Fruit fly (Drosophila melanogaster): ENCODE results near the gene CG15576.

Gene CG15576

DNA sequence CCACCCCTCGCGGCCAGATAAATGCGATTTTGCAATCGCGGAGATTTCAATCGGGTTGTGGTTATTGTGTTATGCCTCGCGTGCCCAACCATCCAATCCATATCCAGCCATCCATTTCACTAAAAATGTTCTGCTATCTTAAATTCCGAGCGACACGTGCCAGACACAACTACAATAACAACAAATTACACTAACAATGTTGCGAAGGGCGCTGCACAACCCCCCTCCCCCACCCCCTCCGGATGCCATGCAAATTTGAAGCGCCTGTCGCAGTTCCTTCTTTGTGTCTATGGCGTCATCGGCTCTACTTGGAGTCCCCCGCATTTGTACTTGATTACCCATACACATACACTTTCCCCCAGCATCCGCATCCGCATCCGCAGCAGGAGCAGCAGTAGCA is 12.7 kb upstream of the CG15576 start:
- TF ChIP-seq Med (GFP tag) (peak; percentile 56), CG2712 (tag; optimal IDR thresholded peaks at IDR 0.05) (no peak), CG12236 (GFP tag; optimal IDR thresholded peaks at IDR 0.05) (no peak), Hey (tag; optimal IDR thresholded peaks at IDR 0.05) (peak; percentile 92), CG9215 (GFP tag; IDR thresholded peaks at IDR 0.05) (no peak), CG8290 (GFP tag; optimal IDR thresholded peaks at IDR 0.05) (no peak), CG8290 (tag; optimal IDR thresholded peaks at IDR 0.05) (no peak), ro (GFP tag; IDR thresholded peaks at IDR 0.05) (no peak), NK7.1 (GFP tag; optimal IDR thresholded peaks at IDR 0.05) (no peak), CG2678 (tag; optimal IDR thresholded peaks at IDR 0.05) (no peak), H2.0 (GFP tag; IDR thresholded peaks at IDR 0.05) (no peak), NFAT (GFP tag; IDR thresholded peaks at IDR 0.05) (no peak), CG9437 (GFP tag; optimal IDR thresholded peaks at IDR 0.05) (no peak), Hr39 (optimal IDR thresholded peaks at IDR 0.05) (no peak), HLH3B (GFP tag; IDR thresholded peaks at IDR 0.05) (no peak), CG1647 (GFP tag; optimal IDR thresholded peaks at IDR 0.05) (no peak), abd-A (tag; optimal IDR thresholded peaks at IDR 0.05) (peak; percentile 23), HLHmδ (GFP tag; optimal IDR thresholded peaks at IDR 0.05) (no peak), CG30431 (GFP tag; optimal IDR thresholded peaks at IDR 0.05) (no peak)

DNA sequence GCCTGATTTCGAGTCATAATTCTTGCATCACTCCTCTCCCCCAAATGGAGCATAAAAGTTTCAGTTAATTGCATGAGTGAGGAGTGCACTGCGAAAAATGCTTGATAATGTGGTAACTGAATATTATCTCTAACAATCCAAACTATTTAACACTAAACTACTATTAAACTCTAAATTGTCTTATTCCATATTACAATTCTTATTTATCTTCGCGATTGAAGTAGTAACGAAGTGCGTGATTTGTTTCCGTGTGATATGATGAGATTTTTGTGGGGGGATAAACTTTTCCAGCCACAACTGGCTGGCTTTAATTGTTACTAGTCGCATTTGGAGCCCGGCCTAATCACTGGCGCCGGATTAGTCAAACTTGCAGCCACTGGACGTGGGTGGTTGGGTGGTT is 11.7 kb upstream of the CG15576 start:
- TF ChIP-seq sens (GFP tag), result peak; percentile 60
- peak; percentile 22 for TF ChIP-seq CG11504 (tag; optimal IDR thresholded peaks at IDR 0.05)
- no peak for TF ChIP-seq sisA (GFP tag; IDR thresholded peaks at IDR 0.05)
- peak; percentile 39 for TF ChIP-seq gem (tag; optimal IDR thresholded peaks at IDR 0.05)
- 0 out of 2 replicates have a peak, but pooled peaks have one; percentile 23 for TF ChIP-seq Ptx1 (GFP tag; IDR thresholded peaks at IDR 0.05)
- TF ChIP-seq dmrt99B (tag; optimal IDR thresholded peaks at IDR 0.05), result peak; percentile 38
- TF ChIP-seq BtbVII (GFP tag; optimal IDR thresholded peaks at IDR 0.05), result no peak
- TF ChIP-seq Med (GFP tag), result peak; percentile 61
- TF ChIP-seq CG1603 (tag; optimal IDR thresholded peaks at IDR 0.05), result peak; percentile 34
- TF ChIP-seq CG7839 (tag; optimal IDR thresholded peaks at IDR 0.05), result peak; percentile 4
- peak; percentile 8 for TF ChIP-seq CG18599 (GFP tag; optimal IDR thresholded peaks at IDR 0.05)
- TF ChIP-seq Drgx (GFP tag; IDR thresholded peaks at IDR 0.05), result peak; percentile 70; the same call in 1 of the 2 replicates
- TF ChIP-seq grn (GFP tag; optimal IDR thresholded peaks at IDR 0.05), result no peak
- TF ChIP-seq Hr51 (GFP tag; optimal IDR thresholded peaks at IDR 0.05), result peak in 1 of 2 experiments; percentile 30
- no peak for TF ChIP-seq odd (GFP tag; optimal IDR thresholded peaks at IDR 0.05)
- TF ChIP-seq row (GFP tag; IDR thresholded peaks at IDR 0.05), result peak; percentile 37
- TF ChIP-seq Poxn (GFP tag; IDR thresholded peaks at IDR 0.05), result no peak
- peak; percentile 19 for TF ChIP-seq Sox102F (GFP tag; optimal IDR thresholded peaks at IDR 0.05)
- no peak for TF ChIP-seq CG8290 (GFP tag; optimal IDR thresholded peaks at IDR 0.05)
- TF ChIP-seq CG8290 (tag; optimal IDR thresholded peaks at IDR 0.05), result peak in 1 of 2 experiments; percentile 25
- TF ChIP-seq CG2678 (tag; optimal IDR thresholded peaks at IDR 0.05), result peak; percentile 5
- TF ChIP-seq CG31441 (GFP tag; IDR thresholded peaks at IDR 0.05), result no peak
- peak; percentile 12 for TF ChIP-seq unpg (GFP tag; optimal IDR thresholded peaks at IDR 0.05)

DNA sequence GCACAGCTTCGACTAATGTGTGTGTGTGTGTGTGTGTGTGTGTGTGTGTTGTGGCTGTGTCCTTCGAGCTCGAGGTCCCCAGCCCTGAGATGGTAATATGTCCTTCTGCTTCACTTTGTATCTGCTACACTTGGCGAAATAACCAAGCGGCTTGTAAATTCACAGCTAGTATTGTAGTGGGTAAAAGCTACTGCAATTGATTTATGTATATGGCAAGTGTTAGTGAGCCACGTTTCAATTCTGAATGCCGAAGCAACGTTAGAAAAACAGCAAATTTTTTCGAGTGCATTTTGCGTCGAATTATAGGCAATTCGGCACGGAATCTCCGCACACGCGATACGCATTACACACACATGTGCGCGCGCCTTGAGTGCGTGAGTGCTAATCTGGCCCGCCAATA is 10.1 kb upstream of the CG15576 start:
- TF ChIP-seq ara (GFP tag; IDR thresholded peaks at IDR 0.05) (peak; percentile 45; the same call in 1 of the 2 replicates), fu2 (GFP tag; optimal IDR thresholded peaks at IDR 0.05) (peak; percentile 13), btn (GFP tag; optimal IDR thresholded peaks at IDR 0.05) (no peak), hth (optimal IDR thresholded peaks at IDR 0.05) (no peak), Oaz (GFP tag; IDR thresholded peaks at IDR 0.05) (0 out of 2 replicates have a peak, but pooled peaks have one; percentile 27), CG10321 (GFP tag; IDR thresholded peaks at IDR 0.05) (no peak), CG6813 (GFP tag; optimal IDR thresholded peaks at IDR 0.05) (no peak), otp (GFP tag; IDR thresholded peaks at IDR 0.05) (no peak), grau (tag; optimal IDR thresholded peaks at IDR 0.05) (peak; percentile 64), Jarid2 (GFP tag; optimal IDR thresholded peaks at IDR 0.05) (no peak), CG12219 (GFP tag; optimal IDR thresholded peaks at IDR 0.05) (peak; percentile 43), ac (GFP tag; optimal IDR thresholded peaks at IDR 0.05) (no peak), mirr (GFP tag; optimal IDR thresholded peaks at IDR 0.05) (no peak), phol (tag; optimal IDR thresholded peaks at IDR 0.05) (peak; percentile 41)
